Worm (Caenorhabditis elegans) whole organism, L1 larva: ENCODE measurements around the gene exos-4.1.

Source experiments
- aly-2 ChIP-seq: fragments of 150-350 bp; optimal IDR thresholded peaks from 2 replicates; lab custom pipeline; 2014; ENCODE audit warnings: missing biosample characterization, missing genetic modification characterization
- ama-1 ChIP-seq: fragments of 150-350 bp; optimal IDR thresholded peaks from 2 replicates; lab custom pipeline; 2014
- egl-27 ChIP-seq, 2 experiments: fragments of 150-350 bp in 1 of 2; sonication (generic microtip); optimal IDR thresholded peaks; 3 replicates each; lab custom pipeline; 2017 to 2018; ENCODE audit warnings: missing biosample characterization in 2 of 2, missing genetic modification characterization in 2 of 2, missing genetic modification reagents in 2 of 2
- hpl-2 ChIP-seq: fragments of 150-350 bp; optimal IDR thresholded peaks from 2 replicates; lab custom pipeline; 2014; ENCODE audit warnings: missing biosample characterization, missing genetic modification reagents, missing genetic modification characterization
- lin-13 ChIP-seq: fragments of 150-350 bp; optimal IDR thresholded peaks from 2 replicates; lab custom pipeline; 2014; ENCODE audit warnings: missing biosample characterization, missing genetic modification reagents, missing genetic modification characterization
- mdl-1 ChIP-seq, 2 experiments: fragments of 150-350 bp; optimal IDR thresholded peaks; 2 replicates each; lab custom pipeline; 2014 to 2017; ENCODE audit warnings: missing biosample characterization in 2 of 2, missing genetic modification characterization in 2 of 2, inconsistent platforms in 1 of 2
- mep-1 ChIP-seq: fragments of 150-350 bp; optimal IDR thresholded peaks from 2 replicates; lab custom pipeline; 2014; ENCODE audit warnings: missing biosample characterization, missing genetic modification characterization
- nhr-28 ChIP-seq: fragments of 150-350 bp; optimal IDR thresholded peaks from 2 replicates; lab custom pipeline; 2014; ENCODE audit warnings: missing biosample characterization, missing genetic modification characterization
- pax-3 ChIP-seq: fragments of 200-800 bp; sonication (Bioruptor generic); optimal IDR thresholded peaks from 2 replicates; lab custom pipeline; 2018; ENCODE audit warnings: mild to moderate bottlenecking, missing genetic modification characterization, moderate library complexity, missing compliant biosample characterization
- ztf-11 ChIP-seq, 2 experiments: sonication (generic microtip); optimal IDR thresholded peaks; 2 replicates each; lab custom pipeline; 2016 to 2017; ENCODE audit warnings: missing genetic modification characterization in 2 of 2, missing biosample characterization in 1 of 2, missing compliant biosample characterization in 1 of 2

ce11 chrIV:13082836-13083763 is 15.7 kb upstream of the exos-4.1 start:
- TF ChIP-seq ama-1 (lab: Kevin White, UChicago) = peak; percentile 67
- no peak for TF ChIP-seq hpl-2
- no peak for TF ChIP-seq egl-27 (tag; optimal IDR thresholded peaks at IDR 0.05; lab: Kevin White, UChicago)
- no peak for TF ChIP-seq mdl-1 (tag; optimal IDR thresholded peaks at IDR 0.05; lab: Kevin White, UChicago)
- no peak for TF ChIP-seq nhr-28 (tag; lab: Kevin White, UChicago)
- no peak for TF ChIP-seq pax-3 (tag; lab: Kevin White, UChicago)
- TF ChIP-seq mep-1 (tag; lab: Kevin White, UChicago) = no peak
- TF ChIP-seq aly-2 (tag; lab: Kevin White, UChicago) = no peak
- no peak for TF ChIP-seq lin-13
- TF ChIP-seq ztf-11 (tag; optimal IDR thresholded peaks at IDR 0.05; lab: Kevin White, UChicago) = no peak
